Worm (Caenorhabditis elegans): ENCODE data around the gene F47B8.8.

DNA sequence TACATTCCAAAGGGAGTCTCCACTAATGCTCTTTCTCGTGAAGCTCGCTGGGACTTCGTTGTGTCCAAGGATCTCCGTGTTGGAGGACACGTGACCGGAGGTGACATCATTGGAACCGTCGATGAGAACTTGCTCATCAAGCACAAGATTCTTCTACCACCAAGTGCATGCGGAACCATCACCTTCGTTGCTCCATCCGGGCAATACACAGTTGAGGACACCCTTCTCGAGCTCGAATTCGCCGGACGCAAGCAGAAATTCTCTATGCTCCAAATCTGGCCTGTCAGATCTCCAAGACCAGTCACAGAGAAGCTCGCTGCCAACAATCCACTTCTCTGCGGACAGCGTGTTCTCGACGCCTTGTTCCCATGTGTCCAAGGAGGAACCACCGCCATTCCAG is 20.5 kb downstream of the F47B8.8 start:
- no peak for TF ChIP-seq fos-1 (tag; optimal IDR thresholded peaks at IDR 0.05)
- no peak for TF ChIP-seq nhr-85 (tag)
- TF ChIP-seq nhr-84 (tag; optimal IDR thresholded peaks at IDR 0.05): no peak
- no peak for TF ChIP-seq ceh-82 (tag; optimal IDR thresholded peaks at IDR 0.05)
- no peak for TF ChIP-seq lsy-2 (tag; optimal IDR thresholded peaks at IDR 0.05)
- TF ChIP-seq mep-1 (tag; optimal IDR thresholded peaks at IDR 0.05): no peak
- TF ChIP-seq nhr-237 (tag; optimal IDR thresholded peaks at IDR 0.05): no peak
- TF ChIP-seq lin-15B (tag; optimal IDR thresholded peaks at IDR 0.05): no peak
- no peak for TF ChIP-seq pqm-1 (tag; optimal IDR thresholded peaks at IDR 0.05)
- no peak for TF ChIP-seq nhr-28 (tag; optimal IDR thresholded peaks at IDR 0.05)
- no peak for TF ChIP-seq elt-3 (tag; optimal IDR thresholded peaks at IDR 0.05)
- TF ChIP-seq unc-130 (tag; optimal IDR thresholded peaks at IDR 0.05): no peak
- TF ChIP-seq isw-1 (GFP tag; IDR thresholded peaks at IDR 0.05): no peak
- TF ChIP-seq ama-1 (optimal IDR thresholded peaks at IDR 0.05): no peak

Data from whole organism, L1 larva.